Worm (Caenorhabditis elegans): ENCODE data around the gene nca-2.

The nca-2 gene

ce11 chrIII:5024393-5024964 is 59.1 kb downstream of the nca-2 start, which contains the start of gene pcf-11 (continued):
- TF ChIP-seq ceh-40 (GFP tag; IDR thresholded peaks at IDR 0.05) (no peak), Y53G8AR.9 (GFP tag; conservative IDR thresholded peaks at IDR 0.05) (no peak), let-526 (GFP tag; IDR thresholded peaks at IDR 0.05) (no peak), aptf-2 (GFP tag; conservative IDR thresholded peaks at IDR 0.05) (no peak), snpc-1.3 (tag; optimal IDR thresholded peaks at IDR 0.05; ENCODE audit: insufficient read depth) (peak; percentile 12), zim-3 (tag; optimal IDR thresholded peaks at IDR 0.05) (no peak), snpc-4 (GFP tag; optimal IDR thresholded peaks at IDR 0.05) (no peak), snpc-4 (tag; optimal IDR thresholded peaks at IDR 0.05) (peak in 2 of 4 experiments; percentile 17 to 31), sdz-38 (tag; optimal IDR thresholded peaks at IDR 0.05) (no peak), K11D2.4 (GFP tag; IDR thresholded peaks at IDR 0.05) (no peak), C06A6.2 (GFP tag; conservative IDR thresholded peaks at IDR 0.05) (0 out of 2 replicates have a peak, but pooled peaks have one; percentile 13), ekl-4 (GFP tag; IDR thresholded peaks at IDR 0.05) (0 out of 2 replicates have a peak, but pooled peaks have one; percentile 20), F10E7.11 (tag; optimal IDR thresholded peaks at IDR 0.05) (no peak)

ce11 chrIII:5025136-5025629 is 59.8 kb downstream of the nca-2 start:
- TF ChIP-seq tbx-9 (tag; optimal IDR thresholded peaks at IDR 0.05; ENCODE audit: borderline replicate concordance): peak; percentile 63
- TF ChIP-seq lin-54 (GFP tag; optimal IDR thresholded peaks at IDR 0.05): peak; percentile 52
- TF ChIP-seq nhr-80 (tag; optimal IDR thresholded peaks at IDR 0.05): peak; percentile 9
- no peak for TF ChIP-seq K12H6.12 (tag; optimal IDR thresholded peaks at IDR 0.05)
- peak; percentile 27 for TF ChIP-seq atf-7 (tag; optimal IDR thresholded peaks at IDR 0.05)
- TF ChIP-seq snpc-1.3 (tag; optimal IDR thresholded peaks at IDR 0.05; ENCODE audit: insufficient read depth): no peak
- TF ChIP-seq F33H1.4 (GFP tag; IDR thresholded peaks at IDR 0.05): peak; percentile 36; the same call in 1 of the 2 replicates
- TF ChIP-seq T07F8.4 (tag; optimal IDR thresholded peaks at IDR 0.05): peak; percentile 5
- TF ChIP-seq hrde-1 (tag; optimal IDR thresholded peaks at IDR 0.05; ENCODE audit: borderline replicate concordance): peak; percentile 58
- TF ChIP-seq ekl-4 (GFP tag; IDR thresholded peaks at IDR 0.05): peak; percentile 51; the same call in 1 of the 2 replicates
- peak; percentile 66 for TF ChIP-seq ztf-26 (tag; optimal IDR thresholded peaks at IDR 0.05)
- TF ChIP-seq nhr-120 (GFP tag; IDR thresholded peaks at IDR 0.05): 0 out of 2 replicates have a peak, but pooled peaks have one; percentile 4
- TF ChIP-seq lir-1 (GFP tag; conservative IDR thresholded peaks at IDR 0.05): peak; percentile 55; the same call in 1 of the 2 replicates
- peak; percentile 23 for TF ChIP-seq die-1 (tag; optimal IDR thresholded peaks at IDR 0.05)
- TF ChIP-seq ets-4 (GFP tag; optimal IDR thresholded peaks at IDR 0.05): no peak
- peak; percentile 57 for TF ChIP-seq rcor-1 (GFP tag; IDR thresholded peaks at IDR 0.05)
- peak; percentile 55 for TF ChIP-seq D2030.7 (GFP tag; IDR thresholded peaks at IDR 0.05)
- TF ChIP-seq pbrm-1 (GFP tag; IDR thresholded peaks at IDR 0.05): peak; percentile 45; the same call in 1 of the 2 replicates
- peak; percentile 60; the same call in 1 of the 2 replicates for TF ChIP-seq K11D2.4 (GFP tag; IDR thresholded peaks at IDR 0.05)
- TF ChIP-seq cebp-1 (GFP tag; IDR thresholded peaks at IDR 0.05): no peak
- TF ChIP-seq cebp-1 (tag; optimal IDR thresholded peaks at IDR 0.05): peak; percentile 49
- 0 out of 2 replicates have a peak, but pooled peaks have one; percentile 24 for TF ChIP-seq ceh-91 (GFP tag; IDR thresholded peaks at IDR 0.05)
- peak; percentile 48 for TF ChIP-seq tbp1 (GFP tag; optimal IDR thresholded peaks at IDR 0.05)
- no peak for TF ChIP-seq snpc-4 (GFP tag; optimal IDR thresholded peaks at IDR 0.05)
- TF ChIP-seq snpc-4 (tag; optimal IDR thresholded peaks at IDR 0.05): peak in 2 of 4 experiments; percentile 26 to 43
- peak; percentile 66 for TF ChIP-seq dox-1 (GFP tag; IDR thresholded peaks at IDR 0.05)
- peak in 1 of 3 experiments; percentile 20 for TF ChIP-seq lin-35 (GFP tag; optimal IDR thresholded peaks at IDR 0.05)
- TF ChIP-seq hmg-1.2 (GFP tag; IDR thresholded peaks at IDR 0.05): peak; percentile 27; the same call in 1 of the 2 replicates
- no peak for TF ChIP-seq F57A8.1 (GFP tag; optimal IDR thresholded peaks at IDR 0.05)
- no peak for TF ChIP-seq bed-1 (GFP tag; IDR thresholded peaks at IDR 0.05)
- TF ChIP-seq zim-3 (tag; optimal IDR thresholded peaks at IDR 0.05): peak; percentile 35
- TF ChIP-seq F49E8.2 (tag; optimal IDR thresholded peaks at IDR 0.05; ENCODE audit: insufficient read depth): no peak
- no peak for TF ChIP-seq somi-1 (GFP tag; optimal IDR thresholded peaks at IDR 0.05)
- TF ChIP-seq Y67H2A.10 (GFP tag; conservative IDR thresholded peaks at IDR 0.05): peak; percentile 12; the same call in 1 of the 2 replicates
- TF ChIP-seq Y53F4B.3 (GFP tag; IDR thresholded peaks at IDR 0.05): peak; percentile 53; the same call in 1 of the 2 replicates
- TF ChIP-seq ama-1 (optimal IDR thresholded peaks at IDR 0.05): peak; percentile 90
- peak in 1 of 2 experiments; percentile 39 for TF ChIP-seq ama-1 (GFP tag; optimal IDR thresholded peaks at IDR 0.05)
